Worm (Caenorhabditis elegans) whole organism, late embryonic: Measurements from ENCODE around the gene T05A8.3.

Experiments
- F13H6.1 ChIP-seq: sonication (generic microtip); optimal IDR thresholded peaks from 2 replicates; lab custom pipeline; 2016; ENCODE audit warnings: missing genetic modification characterization, missing compliant biosample characterization
- ama-1 ChIP-seq: fragments of 150-350 bp; optimal IDR thresholded peaks from 2 replicates; lab custom pipeline; 2014
- ceh-30 ChIP-seq: fragments of 150-350 bp; optimal IDR thresholded peaks from 2 replicates; lab custom pipeline; 2014; ENCODE audit warnings: missing biosample characterization, missing genetic modification characterization
- ceh-31 ChIP-seq: sonication (generic microtip); optimal IDR thresholded peaks from 2 replicates; lab custom pipeline; 2016; ENCODE audit warnings: missing genetic modification characterization, missing compliant biosample characterization
- hlh-13 ChIP-seq: fragments of 200-800 bp; sonication (Bioruptor generic); optimal IDR thresholded peaks from 2 replicates; lab custom pipeline; 2018; ENCODE audit warnings: mild to moderate bottlenecking, missing genetic modification characterization, missing compliant biosample characterization
- lin-11 ChIP-seq: fragments of 200-800 bp; sonication (Bioruptor generic); optimal IDR thresholded peaks from 2 replicates; lab custom pipeline; 2018; ENCODE audit warnings: mild to moderate bottlenecking, missing genetic modification characterization, missing compliant biosample characterization
- pros-1 ChIP-seq: fragments of 150-350 bp; optimal IDR thresholded peaks from 2 replicates; lab custom pipeline; 2014; ENCODE audit warnings: missing biosample characterization, missing genetic modification reagents, missing genetic modification characterization
- unc-86 ChIP-seq: sonication (generic microtip); optimal IDR thresholded peaks from 2 replicates; lab custom pipeline; 2016; ENCODE audit warnings: missing genetic modification characterization, missing compliant biosample characterization
- ztf-16 ChIP-seq: sonication (generic microtip); optimal IDR thresholded peaks from 2 replicates; lab custom pipeline; 2017; ENCODE audit warnings: missing genetic modification characterization, missing compliant biosample characterization

DNA sequence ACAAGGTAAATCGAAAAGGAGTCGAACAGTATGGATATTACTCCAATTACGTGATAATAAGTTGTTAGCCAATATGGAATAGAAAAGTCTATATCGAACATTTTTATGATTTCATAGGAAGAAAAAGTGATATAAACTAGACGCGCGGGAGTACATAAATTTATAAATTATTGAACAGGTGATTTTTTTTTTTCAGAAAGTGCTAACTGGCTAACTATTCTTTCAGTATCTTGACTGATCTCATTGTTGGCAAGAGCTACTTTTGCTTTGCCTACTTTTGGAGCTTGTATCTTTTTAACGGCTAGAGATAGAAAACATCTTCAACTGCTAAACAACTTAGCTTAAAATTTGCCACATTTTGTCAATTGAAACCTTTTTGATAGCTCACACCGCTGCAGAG lies 14.5 kb downstream of the T05A8.3 start, which contains the start of gene sri-60:
- no peak for TF ChIP-seq F13H6.1
- TF ChIP-seq ama-1, result no peak
- no peak for TF ChIP-seq ceh-31 (tag; lab: Kevin White, UChicago)
- no peak for TF ChIP-seq hlh-13 (GFP tag; lab: Kevin White, UChicago)
- TF ChIP-seq ztf-16, result no peak
- no peak for TF ChIP-seq lin-11
- no peak for TF ChIP-seq unc-86
- TF ChIP-seq pros-1 (tag; lab: Kevin White, UChicago), result no peak
- TF ChIP-seq ceh-30 (tag; lab: Kevin White, UChicago), result no peak
